Fruit fly (Drosophila melanogaster): ENCODE data around the gene CG13806.

DNA sequence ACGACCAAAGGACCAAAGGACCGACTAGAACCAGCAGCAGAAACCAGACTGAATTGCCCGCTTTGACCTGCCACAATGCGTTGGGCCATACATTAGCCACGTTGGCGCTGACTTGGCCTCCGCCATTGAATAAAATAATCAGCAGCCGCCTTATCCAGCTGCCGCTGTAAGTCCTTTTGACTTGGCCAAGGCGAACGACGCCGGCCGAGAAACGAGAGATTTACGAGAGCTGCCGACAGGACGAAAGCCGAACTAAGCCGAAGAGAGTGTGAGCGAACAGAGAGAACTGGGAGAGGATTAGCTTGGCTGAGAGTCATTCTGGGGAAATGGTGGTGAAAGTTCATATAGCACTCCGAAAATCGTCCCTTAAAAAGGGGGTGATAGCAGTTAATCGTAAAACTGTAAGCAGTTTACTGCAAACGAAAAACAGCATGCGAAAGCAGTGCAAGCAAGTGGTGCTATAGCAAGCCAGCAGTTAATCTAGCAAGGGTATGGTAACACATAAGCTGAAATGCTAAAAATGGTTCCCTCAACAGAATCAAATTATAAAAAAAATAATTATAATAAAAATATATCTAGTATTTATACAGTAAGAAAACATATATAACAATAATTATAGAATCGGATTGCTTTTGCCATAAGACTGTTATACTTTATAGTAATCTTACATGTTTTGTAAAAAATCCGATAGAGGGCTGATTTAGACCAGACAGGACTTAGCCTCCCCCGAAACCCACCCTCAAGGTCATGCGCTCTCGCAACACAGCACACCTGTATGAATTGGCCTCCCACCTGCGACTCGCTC lies 37.6 kb upstream of the CG13806 start:
- TF ChIP-seq Crg-1 (GFP tag; optimal IDR thresholded peaks at IDR 0.05) (no peak), kay (GFP tag; ENCODE audit: borderline replicate concordance) (no peak), cnc (optimal IDR thresholded peaks at IDR 0.05) (no peak), CG12768 (GFP tag; optimal IDR thresholded peaks at IDR 0.05) (no peak), Clk (GFP tag; optimal IDR thresholded peaks at IDR 0.05) (no peak), CG5204 (GFP tag; optimal IDR thresholded peaks at IDR 0.05) (no peak), Hr96 (GFP tag; optimal IDR thresholded peaks at IDR 0.05) (no peak), CG7045 (GFP tag; optimal IDR thresholded peaks at IDR 0.05) (no peak), CG33017 (tag; optimal IDR thresholded peaks at IDR 0.05) (no peak), toe (GFP tag; optimal IDR thresholded peaks at IDR 0.05) (no peak), CG1620 (GFP tag; optimal IDR thresholded peaks at IDR 0.05) (no peak), pad (GFP tag; optimal IDR thresholded peaks at IDR 0.05) (peak; percentile 97), CG11617 (GFP tag; optimal IDR thresholded peaks at IDR 0.05) (no peak)

All from whole organism, adult.